Fruit fly (Drosophila melanogaster) whole organism, embryonic: ENCODE data around the gene CG11674.

Experiments used
- B-H2 ChIP-seq: fragments of 200-800 bp; sonication (Bioruptor generic); optimal IDR thresholded peaks from 2 replicates; lab custom pipeline; 2018; ENCODE audit warnings: missing biosample characterization, mild to moderate bottlenecking, missing genetic modification characterization
- BEAF-32 ChIP-seq: fragments of 200-800 bp; sonication (Bioruptor generic); optimal IDR thresholded peaks from 3 replicates; lab custom pipeline; 2017; ENCODE audit warnings: missing biosample characterization, missing genetic modification characterization, mild to moderate bottlenecking, moderate library complexity, missing genetic modification reagents
- CG13894 ChIP-seq: fragments of 200-800 bp; sonication (Bioruptor generic); optimal IDR thresholded peaks from 3 replicates; lab custom pipeline; 2018; ENCODE audit warnings: missing biosample characterization, mild to moderate bottlenecking, missing genetic modification characterization, moderate library complexity
- CG14441 ChIP-seq: fragments of 200-800 bp; sonication (Bioruptor generic); IDR thresholded peaks from 2 replicates; pipeline ENCODE4 v1.3.6; 2022; ENCODE audit warnings: missing biosample characterization, missing genetic modification characterization
- CG14667 ChIP-seq: fragments of 200-800 bp; sonication (Bioruptor generic); IDR thresholded peaks from 2 replicates; pipeline ENCODE4 v1.3.6; 2022; ENCODE audit warnings: missing biosample characterization, missing genetic modification characterization
- CG14860 ChIP-seq: fragments of 200-800 bp; sonication (Bioruptor generic); IDR thresholded peaks from 3 replicates; pipeline ENCODE4 v1.3.6; 2022; ENCODE audit warnings: missing biosample characterization, missing genetic modification characterization; ENCODE audit not compliant: partially characterized antibody
- CG15514 ChIP-seq: fragments of 200-800 bp; sonication (Bioruptor generic); optimal IDR thresholded peaks from 3 replicates; lab custom pipeline; 2017; ENCODE audit warnings: missing biosample characterization, missing genetic modification characterization, mild to moderate bottlenecking, moderate library complexity, missing genetic modification reagents
- CG1602 ChIP-seq: fragments of 200-800 bp; sonication (Bioruptor generic); optimal IDR thresholded peaks from 3 replicates; lab custom pipeline; 2016; ENCODE audit warnings: missing biosample characterization, missing genetic modification characterization
- CG17186 ChIP-seq: fragments of 200-800 bp; sonication (Bioruptor generic); optimal IDR thresholded peaks from 3 replicates; lab custom pipeline; 2017; ENCODE audit warnings: missing biosample characterization, missing genetic modification reagents, missing genetic modification characterization
- CG17829 ChIP-seq: fragments of 200-800 bp; optimal IDR thresholded peaks from 2 replicates; lab custom pipeline; 2019; ENCODE audit warnings: missing biosample characterization, mild to moderate bottlenecking, missing genetic modification characterization, moderate library complexity
- CG2199 ChIP-seq: fragments of 200-800 bp; sonication (Bioruptor generic); IDR thresholded peaks from 3 replicates; pipeline ENCODE4 v1.3.6; 2022; ENCODE audit warnings: missing biosample characterization, missing genetic modification characterization
- CG31224 ChIP-seq: fragments of 200-800 bp; sonication (Bioruptor generic); IDR thresholded peaks from 2 replicates; pipeline ENCODE4 v1.3.6; 2022; ENCODE audit warnings: missing biosample characterization, missing genetic modification characterization
- CG4282 ChIP-seq: fragments of 200-800 bp; sonication (Bioruptor generic); optimal IDR thresholded peaks from 2 replicates; lab custom pipeline; 2016; ENCODE audit warnings: missing biosample characterization, missing genetic modification characterization
- CG43689 ChIP-seq: fragments of 200-800 bp; sonication (Bioruptor generic); IDR thresholded peaks from 2 replicates; pipeline ENCODE4 v1.3.6; 2022; ENCODE audit warnings: missing biosample characterization, missing genetic modification characterization
- Chrac-16 ChIP-seq: fragments of 200-800 bp; sonication (Bioruptor generic); optimal IDR thresholded peaks from 3 replicates; lab custom pipeline; 2016; ENCODE audit warnings: missing biosample characterization, missing genetic modification characterization
- Dbx ChIP-seq: fragments of 200-800 bp; sonication (Bioruptor generic); IDR thresholded peaks from 3 replicates; pipeline ENCODE4 v1.3.6; 2022; ENCODE audit warnings: missing biosample characterization, missing genetic modification characterization
- Doc3 ChIP-seq: fragments of 200-800 bp; sonication (Bioruptor generic); IDR thresholded peaks from 3 replicates; pipeline ENCODE4 v1.3.6; 2022; ENCODE audit warnings: missing biosample characterization, missing genetic modification characterization; ENCODE audit not compliant: partially characterized antibody
- Fer1 ChIP-seq: fragments of 200-800 bp; sonication (Bioruptor generic); optimal IDR thresholded peaks from 2 replicates; lab custom pipeline; 2017; ENCODE audit warnings: missing biosample characterization, mild to moderate bottlenecking, missing genetic modification characterization
- HLH3B ChIP-seq: fragments of 200-800 bp; sonication (Bioruptor generic); IDR thresholded peaks from 2 replicates; pipeline ENCODE4 v1.3.6; 2022; ENCODE audit warnings: missing biosample characterization, missing genetic modification characterization
- MESR4 ChIP-seq: fragments of 200-800 bp; sonication (Bioruptor generic); optimal IDR thresholded peaks from 2 replicates; lab custom pipeline; 2018; ENCODE audit warnings: missing biosample characterization, mild to moderate bottlenecking, missing genetic modification characterization, moderate library complexity
- Max ChIP-seq: fragments of 200-800 bp; sonication (Bioruptor generic); optimal IDR thresholded peaks from 2 replicates; lab custom pipeline; 2016; ENCODE audit warnings: missing biosample characterization, mild to moderate bottlenecking, missing genetic modification characterization
- PHDP ChIP-seq: fragments of 200-800 bp; sonication (Bioruptor generic); optimal IDR thresholded peaks from 3 replicates; lab custom pipeline; 2018; ENCODE audit warnings: missing biosample characterization, mild to moderate bottlenecking, missing genetic modification characterization, moderate library complexity
- Rx ChIP-seq: fragments of 200-800 bp; sonication (Bioruptor generic); IDR thresholded peaks from 2 replicates; pipeline ENCODE4 v1.3.6; 2022; ENCODE audit warnings: missing biosample characterization, missing genetic modification characterization
- Ssrp ChIP-seq: fragments of 200-800 bp; sonication (Bioruptor generic); optimal IDR thresholded peaks from 2 replicates; lab custom pipeline; 2018; ENCODE audit warnings: missing biosample characterization, mild to moderate bottlenecking, missing genetic modification characterization, moderate library complexity
- ac ChIP-seq: fragments of 200-800 bp; sonication (Bioruptor generic); optimal IDR thresholded peaks from 3 replicates; lab custom pipeline; 2017; ENCODE audit warnings: missing biosample characterization, mild to moderate bottlenecking, missing genetic modification characterization
- chinmo ChIP-seq: fragments of 200-800 bp; sonication (Bioruptor generic); IDR thresholded peaks from 4 replicates; pipeline ENCODE4 v1.3.6; 2022; ENCODE audit warnings: missing biosample characterization, missing genetic modification characterization; ENCODE audit not compliant: partially characterized antibody
- ems ChIP-seq: fragments of 200-800 bp; sonication (Bioruptor generic); optimal IDR thresholded peaks from 3 replicates; lab custom pipeline; 2016; ENCODE audit warnings: missing biosample characterization, missing genetic modification characterization
- fd64A ChIP-seq: fragments of 200-800 bp; sonication (Bioruptor generic); optimal IDR thresholded peaks from 3 replicates; lab custom pipeline; 2018; ENCODE audit warnings: missing biosample characterization, mild to moderate bottlenecking, missing genetic modification characterization
- gem ChIP-seq: fragments of 200-800 bp; sonication (Bioruptor generic); optimal IDR thresholded peaks from 2 replicates; lab custom pipeline; 2019; ENCODE audit warnings: missing biosample characterization, mild to moderate bottlenecking, missing genetic modification characterization, moderate library complexity
- gfzf ChIP-seq: fragments of 200-800 bp; sonication (Bioruptor generic); optimal IDR thresholded peaks from 2 replicates; lab custom pipeline; 2016; ENCODE audit warnings: missing biosample characterization, mild to moderate bottlenecking, missing genetic modification characterization, moderate library complexity
- grn ChIP-seq: fragments of 200-800 bp; sonication (Bioruptor generic); optimal IDR thresholded peaks from 3 replicates; lab custom pipeline; 2017; ENCODE audit warnings: missing biosample characterization, missing genetic modification characterization
- hbn ChIP-seq: fragments of 200-800 bp; sonication (Bioruptor generic); IDR thresholded peaks from 2 replicates; pipeline ENCODE4 v1.3.6; 2022; ENCODE audit warnings: missing biosample characterization, missing genetic modification characterization; ENCODE audit not compliant: partially characterized antibody
- jumu ChIP-seq: fragments of 200-800 bp; sonication (Bioruptor generic); optimal IDR thresholded peaks from 3 replicates; lab custom pipeline; 2016; ENCODE audit warnings: missing biosample characterization, missing genetic modification characterization
- kah ChIP-seq: fragments of 200-800 bp; sonication (Bioruptor generic); optimal IDR thresholded peaks from 2 replicates; lab custom pipeline; 2018; ENCODE audit warnings: missing biosample characterization, mild to moderate bottlenecking, missing genetic modification characterization
- ken ChIP-seq: fragments of 200-800 bp; sonication (Bioruptor generic); IDR thresholded peaks from 3 replicates; pipeline ENCODE4 v1.3.6; 2022; ENCODE audit warnings: missing biosample characterization, missing genetic modification characterization
- lov ChIP-seq, 2 experiments: fragments of 200-800 bp in 1 of 2; fragments of >200 bp in 1 of 2; sonication (Bioruptor generic) in 1 of 2; IDR thresholded peaks in 1 of 2; optimal IDR thresholded peaks in 1 of 2; 2 replicates in 1 of 2; 3 replicates in 1 of 2; pipeline versions ENCODE4 v1.3.6 to Lab custom; 2017 to 2022; ENCODE audit warnings: missing biosample characterization in 1 of 2, missing genetic modification characterization in 1 of 2
- mam ChIP-seq: fragments of 200-800 bp; sonication (Bioruptor generic); optimal IDR thresholded peaks from 3 replicates; lab custom pipeline; 2016; ENCODE audit warnings: missing biosample characterization, missing genetic modification characterization
- p53 ChIP-seq: fragments of 200-800 bp; sonication (Bioruptor generic); optimal IDR thresholded peaks from 2 replicates; lab custom pipeline; 2016; ENCODE audit warnings: missing biosample characterization, missing genetic modification characterization
- pfk ChIP-seq: fragments of 200-800 bp; sonication (Bioruptor generic); optimal IDR thresholded peaks from 2 replicates; lab custom pipeline; 2018; ENCODE audit warnings: missing biosample characterization, mild to moderate bottlenecking, missing genetic modification characterization, moderate library complexity
- prd ChIP-seq, 3 experiments: fragments of >200 bp in 2 of 3; fragments of 200-800 bp in 1 of 3; sonication (Bioruptor generic) in 1 of 3; optimal IDR thresholded peaks in 2 of 3; IDR thresholded peaks in 1 of 3; 2 replicates in 2 of 3; 3 replicates in 1 of 3; pipeline versions ENCODE4 v1.3.6 to Lab custom; 2017 to 2022; ENCODE audit warnings: missing biosample characterization in 1 of 3, missing genetic modification characterization in 1 of 3
- pros ChIP-seq: fragments of 200-800 bp; sonication (Bioruptor generic); optimal IDR thresholded peaks from 3 replicates; lab custom pipeline; 2019; ENCODE audit warnings: missing biosample characterization, mild to moderate bottlenecking, missing genetic modification characterization, moderate library complexity
- pum ChIP-seq: fragments of 200-800 bp; sonication (Bioruptor generic); optimal IDR thresholded peaks from 2 replicates; lab custom pipeline; 2016; ENCODE audit warnings: missing biosample characterization, missing genetic modification characterization
- ranshi ChIP-seq: fragments of 200-800 bp; sonication (Bioruptor generic); IDR thresholded peaks from 2 replicates; pipeline ENCODE4 v1.3.6; 2022; ENCODE audit warnings: missing biosample characterization, missing genetic modification characterization
- repo ChIP-seq: fragments of 200-800 bp; sonication (Bioruptor generic); optimal IDR thresholded peaks from 2 replicates; lab custom pipeline; 2016; ENCODE audit warnings: missing biosample characterization, missing genetic modification characterization
- run ChIP-seq: fragments of 200-800 bp; sonication (Bioruptor generic); optimal IDR thresholded peaks from 3 replicates; lab custom pipeline; 2018; ENCODE audit warnings: missing biosample characterization, mild to moderate bottlenecking, missing genetic modification characterization
- twi ChIP-seq: fragments of 200-800 bp; optimal IDR thresholded peaks from 2 replicates; lab custom pipeline; 2019; ENCODE audit warnings: missing biosample characterization, mild to moderate bottlenecking, missing genetic modification characterization, moderate library complexity
- zfh1 ChIP-seq: fragments of 200-800 bp; sonication (Bioruptor generic); IDR thresholded peaks from 3 replicates; pipeline ENCODE4 v1.3.6; 2022; ENCODE audit warnings: missing biosample characterization, missing genetic modification characterization

CG11674 gene

DNA sequence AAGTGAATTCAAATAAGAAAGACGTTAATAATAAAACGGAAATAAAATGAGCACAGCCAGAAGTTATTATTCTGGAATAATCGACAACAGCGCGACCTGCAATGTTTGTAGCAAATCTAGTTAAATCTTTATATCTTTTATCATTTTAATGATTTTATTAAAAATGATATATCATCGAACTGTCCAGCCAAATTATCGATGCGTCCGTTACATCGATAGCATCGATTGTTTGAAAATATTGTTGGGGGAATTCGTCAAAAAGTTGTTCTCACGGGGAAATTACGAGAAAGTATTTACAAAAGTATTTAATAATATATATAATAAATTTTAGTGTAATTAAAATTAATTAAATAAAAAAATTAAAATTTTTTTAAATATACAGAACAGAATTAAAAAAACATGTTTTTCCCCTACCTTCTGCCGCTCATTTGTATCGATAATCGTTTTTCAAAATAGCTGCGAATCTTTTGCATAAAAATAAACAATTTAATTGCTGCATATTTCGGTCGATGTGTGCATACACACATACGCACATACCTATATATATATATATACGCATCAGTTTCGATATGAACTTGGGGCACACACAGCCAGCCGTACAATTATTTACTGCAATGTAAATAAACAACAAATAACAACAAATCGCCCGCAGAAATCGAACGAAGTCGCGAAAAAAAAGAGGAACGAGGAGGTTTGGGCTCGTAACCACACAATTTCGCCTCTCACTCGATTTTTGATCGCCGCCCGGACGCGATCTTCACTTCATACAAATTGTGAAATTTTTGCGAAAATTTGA, 17.5 kb upstream of the CG11674 start, which contains the start of gene CG32599 (continued):
- no peak for TF ChIP-seq CG14441 (GFP tag; lab: Robert Waterston, UW)
- no peak for TF ChIP-seq B-H2 (GFP tag; lab: Kevin White, UChicago)
- TF ChIP-seq ac = no peak
- TF ChIP-seq PHDP (tag; lab: Kevin White, UChicago) = peak; percentile 36
- TF ChIP-seq Fer1 (GFP tag; lab: Kevin White, UChicago) = no peak
- TF ChIP-seq grn (GFP tag; lab: Kevin White, UChicago) = no peak
- TF ChIP-seq ranshi (GFP tag; lab: Robert Waterston, UW) = peak; percentile 40; the same call in 1 of the 2 replicates
- no peak for TF ChIP-seq CG4282
- TF ChIP-seq HLH3B (GFP tag; lab: Robert Waterston, UW) = peak; percentile 37; the same call in 1 of the 2 replicates
- peak; percentile 47; the same call in 1 of the 2 replicates for TF ChIP-seq hbn
- TF ChIP-seq prd (optimal IDR thresholded peaks at IDR 0.05; lab: Kevin White, UChicago) = no peak
- TF ChIP-seq prd (GFP tag; IDR thresholded peaks at IDR 0.05; lab: Robert Waterston, UW) = peak; percentile 67; the same call in 2 of the 3 replicates
- no peak for TF ChIP-seq run (tag; lab: Kevin White, UChicago)
- TF ChIP-seq CG17829 (tag; lab: Kevin White, UChicago) = peak; percentile 44
- TF ChIP-seq repo (GFP tag; lab: Kevin White, UChicago) = no peak
- TF ChIP-seq CG31224 (GFP tag; lab: Robert Waterston, UW) = no peak
- TF ChIP-seq kah = no peak
- TF ChIP-seq CG14667 (GFP tag; lab: Robert Waterston, UW) = no peak
- no peak for TF ChIP-seq jumu (GFP tag; lab: Kevin White, UChicago)
- TF ChIP-seq zfh1 (GFP tag; lab: Robert Waterston, UW) = peak; percentile 70; the same call in 2 of the 3 replicates
- TF ChIP-seq CG2199 (GFP tag; lab: Robert Waterston, UW) = no peak
- peak; percentile 73 for TF ChIP-seq gem
- TF ChIP-seq pfk (GFP tag; lab: Kevin White, UChicago) = no peak
- TF ChIP-seq Doc3 (GFP tag; lab: Robert Waterston, UW) = 0 out of 3 replicates have a peak, but pooled peaks have one; percentile 40
- TF ChIP-seq CG1602 (GFP tag; lab: Kevin White, UChicago) = peak; percentile 30
- no peak for TF ChIP-seq pros
- TF ChIP-seq ems (GFP tag; lab: Kevin White, UChicago) = no peak
- TF ChIP-seq CG14860 (GFP tag; lab: Robert Waterston, UW) = peak; percentile 59; the same call in 2 of the 3 replicates
- TF ChIP-seq Ssrp = peak; percentile 40
- TF ChIP-seq MESR4 (GFP tag; lab: Kevin White, UChicago) = no peak
- TF ChIP-seq Chrac-16 = no peak
- no peak for TF ChIP-seq fd64A (GFP tag; lab: Kevin White, UChicago)
- TF ChIP-seq CG13894 (tag; lab: Kevin White, UChicago) = no peak
- no peak for TF ChIP-seq ken
- TF ChIP-seq lov (optimal IDR thresholded peaks at IDR 0.05; lab: Kevin White, UChicago) = no peak
- TF ChIP-seq lov (GFP tag; IDR thresholded peaks at IDR 0.05; lab: Robert Waterston, UW) = no peak
- no peak for TF ChIP-seq CG43689 (GFP tag; lab: Robert Waterston, UW)
- TF ChIP-seq Max (GFP tag; lab: Kevin White, UChicago) = no peak
- TF ChIP-seq twi (tag; lab: Kevin White, UChicago) = no peak
- peak; percentile 48; the same call in 1 of the 3 replicates for TF ChIP-seq Dbx (GFP tag; lab: Robert Waterston, UW)
- TF ChIP-seq pum (GFP tag; lab: Kevin White, UChicago) = no peak
- peak; percentile 27 for TF ChIP-seq gfzf (GFP tag; lab: Kevin White, UChicago)
- peak; percentile 18 for TF ChIP-seq CG15514 (GFP tag; lab: Kevin White, UChicago)
- TF ChIP-seq chinmo (GFP tag; lab: Robert Waterston, UW) = 0 out of 4 replicates have a peak, but pooled peaks have one; percentile 44
- peak; percentile 64 for TF ChIP-seq BEAF-32 (GFP tag; lab: Kevin White, UChicago)
- no peak for TF ChIP-seq p53
- no peak for TF ChIP-seq CG17186 (GFP tag; lab: Kevin White, UChicago)
- no peak for TF ChIP-seq mam (GFP tag; lab: Kevin White, UChicago)
- TF ChIP-seq Rx (GFP tag; lab: Robert Waterston, UW) = no peak
